Worm (Caenorhabditis elegans): ENCODE results near the gene fbxa-196.

ce11 chrV:6498903-6499302 is 50.4 kb downstream of the fbxa-196 start, which contains the start of gene W01A11.1:
- TF ChIP-seq attf-5 (GFP tag; optimal IDR thresholded peaks at IDR 0.05): no peak
- no peak for TF ChIP-seq lsl-1 (GFP tag; optimal IDR thresholded peaks at IDR 0.05)
- no peak for TF ChIP-seq snpc-4 (GFP tag; optimal IDR thresholded peaks at IDR 0.05)
- no peak for TF ChIP-seq snpc-4 (tag; optimal IDR thresholded peaks at IDR 0.05)
- no peak for TF ChIP-seq let-526 (GFP tag; IDR thresholded peaks at IDR 0.05)
- TF ChIP-seq K11D2.4 (GFP tag; IDR thresholded peaks at IDR 0.05): no peak
- no peak for TF ChIP-seq ZK185.1 (tag; optimal IDR thresholded peaks at IDR 0.05; ENCODE audit: poor library complexity, severe bottlenecking)
- TF ChIP-seq hrde-1 (tag; optimal IDR thresholded peaks at IDR 0.05; ENCODE audit: borderline replicate concordance): no peak
- no peak for TF ChIP-seq C17E4.6 (GFP tag; IDR thresholded peaks at IDR 0.05)
- TF ChIP-seq B0336.3 (GFP tag; IDR thresholded peaks at IDR 0.05): no peak
- TF ChIP-seq Y53G8AR.9 (GFP tag; conservative IDR thresholded peaks at IDR 0.05): no peak
- TF ChIP-seq unc-62 (GFP tag; optimal IDR thresholded peaks at IDR 0.05): no peak

Data from whole organism, young adult.